Worm (Caenorhabditis elegans) whole organism, young adult: ENCODE results near the gene F44G4.5.

Experiments
- C17E4.6 ChIP-seq: fragments of 200-800 bp; sonication (Bioruptor generic); IDR thresholded peaks from 2 replicates; pipeline ENCODE4 v1.3.6; 2022; ENCODE audit warnings: missing genetic modification reagents, missing genetic modification characterization, missing compliant biosample characterization
- F22D6.2 ChIP-seq: sonication (generic microtip); optimal IDR thresholded peaks from 2 replicates; lab custom pipeline; 2016; ENCODE audit warnings: mild to moderate bottlenecking, missing genetic modification characterization, missing compliant biosample characterization
- F23B12.7 ChIP-seq: sonication (generic microtip); optimal IDR thresholded peaks from 2 replicates; lab custom pipeline; 2017; ENCODE audit warnings: missing genetic modification characterization, mild to moderate bottlenecking, missing compliant biosample characterization, antibody characterized with exemption, moderate library complexity; ENCODE audit not compliant: insufficient read depth
- T26A5.8 ChIP-seq: sonication (generic microtip); optimal IDR thresholded peaks from 2 replicates; lab custom pipeline; 2016; ENCODE audit warnings: missing genetic modification characterization, missing compliant biosample characterization
- Y53G8AR.9 ChIP-seq: fragments of 200-800 bp; sonication (Bioruptor generic); conservative IDR thresholded peaks from 2 replicates; pipeline ENCODE4 v1.3.6; 2022; ENCODE audit warnings: missing genetic modification reagents, missing genetic modification characterization, missing compliant biosample characterization
- Y95B8A.8 ChIP-seq: fragments of 200-800 bp; sonication (Bioruptor generic); IDR thresholded peaks from 2 replicates; pipeline ENCODE4 v1.3.6; 2022; ENCODE audit warnings: missing genetic modification reagents, missing genetic modification characterization, missing compliant biosample characterization
- bed-1 ChIP-seq: fragments of 200-800 bp; sonication (Bioruptor generic); IDR thresholded peaks from 2 replicates; pipeline ENCODE4 v1.3.6; 2022; ENCODE audit warnings: missing genetic modification reagents, missing genetic modification characterization, missing compliant biosample characterization
- ccch-3 ChIP-seq: fragments of 200-800 bp; sonication (Bioruptor generic); optimal IDR thresholded peaks from 2 replicates; lab custom pipeline; 2018; ENCODE audit warnings: mild to moderate bottlenecking, missing genetic modification characterization, missing compliant biosample characterization
- cebp-2 ChIP-seq: fragments of 200-800 bp; sonication (Bioruptor generic); IDR thresholded peaks from 2 replicates; pipeline ENCODE4 v1.3.6; 2022; ENCODE audit warnings: missing genetic modification characterization, missing compliant biosample characterization
- ceh-100 ChIP-seq: fragments of 200-800 bp; sonication (Bioruptor generic); IDR thresholded peaks from 2 replicates; pipeline ENCODE4 v1.3.6; 2022; ENCODE audit warnings: missing genetic modification reagents, missing genetic modification characterization, missing compliant biosample characterization
- fkh-3 ChIP-seq: sonication (generic microtip); optimal IDR thresholded peaks from 2 replicates; lab custom pipeline; 2016; ENCODE audit warnings: mild to moderate bottlenecking, missing genetic modification characterization, missing compliant biosample characterization
- gei-17 ChIP-seq: fragments of 200-800 bp; sonication (Bioruptor generic); optimal IDR thresholded peaks from 2 replicates; lab custom pipeline; 2018; ENCODE audit warnings: mild to moderate bottlenecking, missing genetic modification characterization, missing compliant biosample characterization
- hmg-1.2 ChIP-seq: fragments of 200-800 bp; sonication (Bioruptor generic); IDR thresholded peaks from 2 replicates; pipeline ENCODE4 v1.3.6; 2022; ENCODE audit warnings: missing genetic modification reagents, missing genetic modification characterization, missing compliant biosample characterization
- hmg-20 ChIP-seq: fragments of 200-800 bp; sonication (Bioruptor generic); IDR thresholded peaks from 2 replicates; pipeline ENCODE4 v1.3.6; 2022; ENCODE audit warnings: missing genetic modification reagents, missing genetic modification characterization, missing compliant biosample characterization
- hrde-1 ChIP-seq: sonication (generic microtip); optimal IDR thresholded peaks from 2 replicates; lab custom pipeline; 2016; ENCODE audit warnings: missing genetic modification characterization, mild to moderate bottlenecking, missing compliant biosample characterization, moderate library complexity, missing genotype, missing genetic modification reagents, borderline replicate concordance
- hsf-1 ChIP-seq: fragments of 200-800 bp; sonication (Bioruptor generic); IDR thresholded peaks from 2 replicates; pipeline ENCODE4 v1.3.6; 2022; ENCODE audit warnings: missing genetic modification reagents, missing genetic modification characterization, missing compliant biosample characterization
- let-526 ChIP-seq: fragments of 200-800 bp; sonication (Bioruptor generic); IDR thresholded peaks from 2 replicates; pipeline ENCODE4 v1.3.6; 2022; ENCODE audit warnings: missing genetic modification reagents, missing genetic modification characterization, missing compliant biosample characterization
- lin-26 ChIP-seq: fragments of 200-800 bp; sonication (Bioruptor generic); IDR thresholded peaks from 2 replicates; pipeline ENCODE4 v1.3.6; 2022; ENCODE audit warnings: missing genetic modification reagents, missing genetic modification characterization, missing compliant biosample characterization
- madf-3 ChIP-seq: fragments of 200-800 bp; sonication (Bioruptor generic); IDR thresholded peaks from 2 replicates; pipeline ENCODE4 v1.3.6; 2022; ENCODE audit warnings: missing genetic modification reagents, missing genetic modification characterization, missing compliant biosample characterization
- mcd-1 ChIP-seq: fragments of 200-800 bp; sonication (Bioruptor generic); IDR thresholded peaks from 2 replicates; pipeline ENCODE4 v1.3.6; 2022; ENCODE audit warnings: missing genetic modification reagents, missing genetic modification characterization, missing compliant biosample characterization
- mel-28 ChIP-seq: sonication (generic microtip); optimal IDR thresholded peaks from 2 replicates; lab custom pipeline; 2016; ENCODE audit warnings: borderline replicate concordance, mild to moderate bottlenecking, missing genetic modification characterization, missing compliant biosample characterization
- mxl-1 ChIP-seq: sonication (generic microtip); optimal IDR thresholded peaks from 2 replicates; lab custom pipeline; 2016; ENCODE audit warnings: missing genetic modification characterization, missing compliant biosample characterization
- nfya-2 ChIP-seq: fragments of 200-800 bp; sonication (Bioruptor generic); IDR thresholded peaks from 2 replicates; pipeline ENCODE4 v1.3.6; 2022; ENCODE audit warnings: missing genetic modification reagents, missing genetic modification characterization, missing compliant biosample characterization
- nhr-120 ChIP-seq: fragments of 200-800 bp; sonication (Bioruptor generic); IDR thresholded peaks from 2 replicates; pipeline ENCODE4 v1.3.6; 2022; ENCODE audit warnings: missing genetic modification characterization, missing compliant biosample characterization
- pbrm-1 ChIP-seq: fragments of 200-800 bp; sonication (Bioruptor generic); IDR thresholded peaks from 2 replicates; pipeline ENCODE4 v1.3.6; 2022; ENCODE audit warnings: missing genetic modification reagents, missing genetic modification characterization, missing compliant biosample characterization
- pha-4 ChIP-seq: fragments of 150-350 bp; sonication (generic microtip); optimal IDR thresholded peaks from 2 replicates; lab custom pipeline; 2014; ENCODE audit warnings: missing biosample characterization, missing genetic modification reagents, missing genetic modification characterization
- sptf-2 ChIP-seq: fragments of 200-800 bp; sonication (Bioruptor generic); optimal IDR thresholded peaks from 2 replicates; lab custom pipeline; 2018; ENCODE audit warnings: mild to moderate bottlenecking, missing genetic modification characterization, missing compliant biosample characterization
- tbp1 ChIP-seq: fragments of 200-800 bp; sonication (Bioruptor generic); optimal IDR thresholded peaks from 2 replicates; lab custom pipeline; 2018; ENCODE audit warnings: mild to moderate bottlenecking, missing genetic modification characterization, missing compliant biosample characterization
- ztf-22 ChIP-seq: fragments of 200-800 bp; sonication (Bioruptor generic); optimal IDR thresholded peaks from 2 replicates; lab custom pipeline; 2018; ENCODE audit warnings: mild to moderate bottlenecking, missing genetic modification characterization, moderate library complexity, missing compliant biosample characterization

F44G4.5 gene

DNA sequence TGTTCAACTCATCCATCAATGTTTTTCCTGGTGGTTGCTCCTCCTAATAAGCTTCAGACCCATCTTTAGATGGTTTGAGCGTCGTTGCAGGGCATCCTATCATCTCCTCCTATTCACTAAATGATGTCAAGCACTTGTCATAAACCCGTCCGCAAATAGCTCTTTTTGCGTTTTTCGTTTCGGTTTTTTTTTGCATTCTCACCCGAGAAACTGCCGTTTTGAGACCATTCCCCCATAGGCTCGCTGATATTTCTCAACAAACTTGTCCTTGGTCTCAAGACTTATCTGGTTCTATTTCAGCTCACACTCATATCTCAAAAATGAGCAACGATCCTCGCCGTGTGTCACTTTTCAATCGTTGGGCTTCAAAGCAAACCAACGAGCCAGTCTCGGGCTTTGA is 39.8 kb downstream of the F44G4.5 start, which contains the start of gene cal-2:
Gene cal-2, plus strand, starts transcription at position 301 of the 400 bp plus-strand sequence.
- TF ChIP-seq mcd-1 (GFP tag; lab: Robert Waterston, UW): no peak
- no peak for TF ChIP-seq Y95B8A.8
- no peak for TF ChIP-seq gei-17 (GFP tag; lab: Kevin White, UChicago)
- no peak for TF ChIP-seq T26A5.8
- no peak for TF ChIP-seq nfya-2
- TF ChIP-seq sptf-2 (GFP tag; lab: Kevin White, UChicago): no peak
- TF ChIP-seq, all 124 proteins: peak for 0

DNA sequence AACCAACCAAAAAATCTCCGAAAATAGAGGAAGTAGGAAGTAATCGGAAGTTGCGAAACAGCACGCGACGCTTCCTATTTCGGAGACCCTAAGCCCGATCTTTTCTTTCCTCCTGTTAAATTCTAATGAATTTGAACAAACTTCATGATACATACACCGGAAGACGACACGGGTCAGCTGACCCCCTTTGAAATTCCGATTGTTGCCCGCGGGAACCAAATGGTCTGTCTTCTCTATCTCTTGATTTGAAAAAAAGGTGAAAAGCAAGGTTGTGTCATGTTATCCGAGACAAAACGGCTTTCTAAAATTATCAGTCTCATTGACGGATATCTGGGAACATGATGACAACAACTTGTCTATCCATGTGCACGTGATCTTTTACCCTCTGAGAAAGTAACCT is 41.1 kb downstream of the F44G4.5 start:
- TF ChIP-seq madf-3: 0 out of 2 replicates have a peak, but pooled peaks have one; percentile 33
- no peak for TF ChIP-seq mxl-1 (tag; lab: Kevin White, UChicago)

DNA sequence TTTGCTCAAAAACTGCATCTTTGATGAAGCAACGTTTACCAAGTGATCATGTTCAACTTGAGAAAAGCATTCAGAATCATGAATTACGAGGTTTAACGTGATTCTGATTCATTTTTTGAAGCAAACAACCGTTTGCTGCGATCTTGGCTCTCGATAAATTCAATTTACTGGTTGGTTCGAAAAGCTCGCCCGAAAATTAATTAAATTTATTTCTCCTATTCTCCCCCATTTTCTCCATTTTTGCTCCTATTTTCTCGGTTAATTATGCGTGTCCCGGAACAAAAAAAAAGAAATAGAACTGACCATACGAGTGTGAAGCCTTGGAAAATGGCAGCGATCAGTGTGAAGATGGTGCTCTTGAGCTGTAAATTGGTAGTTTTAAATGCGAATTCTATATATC is 43.3 kb downstream of the F44G4.5 start:
- no peak for TF ChIP-seq pbrm-1

ce11 chrII:8953703-8954102 is 46.5 kb downstream of the F44G4.5 start:
- TF ChIP-seq hmg-1.2 (GFP tag; lab: Robert Waterston, UW): no peak
- no peak for TF ChIP-seq ztf-22 (GFP tag; lab: Kevin White, UChicago)
- TF ChIP-seq hrde-1 (tag; lab: Kevin White, UChicago): no peak
- TF ChIP-seq F22D6.2 (tag; lab: Kevin White, UChicago): no peak
- TF ChIP-seq ccch-3: no peak
- TF ChIP-seq pha-4 (tag; lab: Kevin White, UChicago): no peak
- TF ChIP-seq pbrm-1: no peak
- TF ChIP-seq ceh-100 (GFP tag; lab: Robert Waterston, UW): no peak
- TF ChIP-seq C17E4.6 (GFP tag; lab: Robert Waterston, UW): no peak
- no peak for TF ChIP-seq hsf-1 (GFP tag; lab: Robert Waterston, UW)
- no peak for TF ChIP-seq hmg-20
- TF ChIP-seq tbp1 (GFP tag; lab: Kevin White, UChicago): no peak
- no peak for TF ChIP-seq fkh-3 (tag; lab: Kevin White, UChicago)

ce11 chrII:8951270-8951669 is 49.0 kb downstream of the F44G4.5 start:
- TF ChIP-seq Y53G8AR.9 (GFP tag; lab: Robert Waterston, UW): no peak
- TF ChIP-seq mel-28 (tag; lab: Kevin White, UChicago): no peak
- TF ChIP-seq bed-1 (GFP tag; lab: Robert Waterston, UW): no peak
- no peak for TF ChIP-seq nhr-120 (GFP tag; lab: Robert Waterston, UW)
- TF ChIP-seq cebp-2: no peak
- no peak for TF ChIP-seq F23B12.7
- no peak for TF ChIP-seq lin-26 (GFP tag; lab: Robert Waterston, UW)
- TF ChIP-seq let-526 (GFP tag; lab: Robert Waterston, UW): no peak
